Worm (Caenorhabditis elegans) whole organism, L3 larva: Measurements from ENCODE around the gene C12D8.9.

Source experiments
- aly-2 ChIP-seq: fragments of 150-350 bp; optimal IDR thresholded peaks from 2 replicates; lab custom pipeline; 2014; ENCODE audit warnings: missing biosample characterization, missing genetic modification characterization
- ama-1 ChIP-seq: fragments of 150-350 bp; optimal IDR thresholded peaks from 2 replicates; lab custom pipeline; 2018
- ceh-16 ChIP-seq: sonication (generic microtip); optimal IDR thresholded peaks from 2 replicates; lab custom pipeline; 2017; ENCODE audit warnings: missing biosample characterization, missing genetic modification characterization
- ceh-28 ChIP-seq: fragments of 150-350 bp; optimal IDR thresholded peaks from 2 replicates; lab custom pipeline; 2014; ENCODE audit warnings: missing biosample characterization, missing genetic modification reagents, missing genetic modification characterization
- daf-12 ChIP-seq: fragments of 150-350 bp; optimal IDR thresholded peaks from 2 replicates; lab custom pipeline; 2014; ENCODE audit warnings: missing biosample characterization, missing genetic modification reagents, missing genetic modification characterization
- elt-2 ChIP-seq: sonication (generic microtip); optimal IDR thresholded peaks from 2 replicates; lab custom pipeline; 2016; ENCODE audit warnings: missing genetic modification reagents, mild to moderate bottlenecking, missing genetic modification characterization, missing compliant biosample characterization
- fkh-10 ChIP-seq: sonication (generic microtip); optimal IDR thresholded peaks from 2 replicates; lab custom pipeline; 2017; ENCODE audit warnings: missing biosample characterization, missing genetic modification reagents, missing genetic modification characterization
- fkh-2 ChIP-seq: fragments of 150-350 bp; optimal IDR thresholded peaks from 2 replicates; lab custom pipeline; 2014; ENCODE audit warnings: missing biosample characterization, missing genetic modification reagents, missing genetic modification characterization
- hmg-11 ChIP-seq: sonication (generic microtip); optimal IDR thresholded peaks from 2 replicates; lab custom pipeline; 2016; ENCODE audit warnings: missing genetic modification characterization, missing compliant biosample characterization
- jun-1 ChIP-seq: fragments of 150-350 bp; optimal IDR thresholded peaks from 2 replicates; lab custom pipeline; 2014; ENCODE audit warnings: missing biosample characterization, missing genetic modification reagents, missing genetic modification characterization
- lin-39 ChIP-seq: fragments of 150-350 bp; optimal IDR thresholded peaks from 2 replicates; lab custom pipeline; 2018; ENCODE audit warnings: missing biosample characterization, missing genetic modification reagents, missing genetic modification characterization
- lsy-12 ChIP-seq: sonication (generic microtip); optimal IDR thresholded peaks from 2 replicates; lab custom pipeline; 2016; ENCODE audit warnings: mild to moderate bottlenecking, missing genetic modification characterization, missing compliant biosample characterization
- nfya-1 ChIP-seq: sonication (generic microtip); optimal IDR thresholded peaks from 2 replicates; lab custom pipeline; 2017; ENCODE audit warnings: missing genetic modification characterization, mild to moderate bottlenecking, missing compliant biosample characterization, antibody characterized with exemption, moderate library complexity; ENCODE audit not compliant: insufficient read depth
- nhr-12 ChIP-seq: fragments of 150-350 bp; optimal IDR thresholded peaks from 2 replicates; lab custom pipeline; 2014; ENCODE audit warnings: missing biosample characterization, missing genetic modification characterization
- nhr-23 ChIP-seq: fragments of 150-350 bp; optimal IDR thresholded peaks from 2 replicates; lab custom pipeline; 2014; ENCODE audit warnings: missing biosample characterization, missing genetic modification reagents, missing genetic modification characterization
- nhr-237 ChIP-seq: fragments of 150-350 bp; optimal IDR thresholded peaks from 2 replicates; lab custom pipeline; 2014; ENCODE audit warnings: missing biosample characterization, missing genetic modification characterization
- nhr-25 ChIP-seq: sonication (generic microtip); optimal IDR thresholded peaks from 2 replicates; lab custom pipeline; 2017; ENCODE audit warnings: missing biosample characterization, missing genetic modification characterization
- nhr-43 ChIP-seq: sonication (generic microtip); optimal IDR thresholded peaks from 2 replicates; lab custom pipeline; 2016; ENCODE audit warnings: mild to moderate bottlenecking, missing genetic modification characterization, missing compliant biosample characterization; ENCODE audit not compliant: poor library complexity, severe bottlenecking
- nhr-76 ChIP-seq: fragments of 150-350 bp; sonication (generic microtip); optimal IDR thresholded peaks from 5 replicates; lab custom pipeline; 2014; ENCODE audit warnings: missing biosample characterization, missing genetic modification characterization
- nhr-77 ChIP-seq: fragments of 150-350 bp; optimal IDR thresholded peaks from 2 replicates; lab custom pipeline; 2014; ENCODE audit warnings: missing biosample characterization, missing genetic modification characterization
- pha-4 ChIP-seq: fragments of 150-350 bp; optimal IDR thresholded peaks from 2 replicates; lab custom pipeline; 2014; ENCODE audit warnings: missing biosample characterization, missing genetic modification reagents, missing genetic modification characterization
- pqm-1 ChIP-seq: fragments of 150-350 bp; optimal IDR thresholded peaks from 2 replicates; lab custom pipeline; 2017; ENCODE audit warnings: missing biosample characterization, missing genetic modification characterization, inconsistent platforms
- sea-2 ChIP-seq: fragments of 150-350 bp; sonication (generic microtip); optimal IDR thresholded peaks from 4 replicates; lab custom pipeline; 2014; ENCODE audit warnings: missing biosample characterization, missing genetic modification reagents, missing genetic modification characterization
- skn-1 ChIP-seq: fragments of 150-350 bp; optimal IDR thresholded peaks from 2 replicates; lab custom pipeline; 2014; ENCODE audit warnings: missing biosample characterization, missing genetic modification characterization
- snpc-4 ChIP-seq: fragments of 150-350 bp; optimal IDR thresholded peaks from 2 replicates; lab custom pipeline; 2014; ENCODE audit warnings: missing biosample characterization, missing genetic modification characterization
- tbx-2 ChIP-seq: sonication (generic microtip); optimal IDR thresholded peaks from 2 replicates; lab custom pipeline; 2016; ENCODE audit warnings: mild to moderate bottlenecking, missing genetic modification characterization, missing compliant biosample characterization
- zag-1 ChIP-seq: fragments of 150-350 bp; optimal IDR thresholded peaks from 2 replicates; lab custom pipeline; 2014; ENCODE audit warnings: missing biosample characterization, missing genetic modification characterization
- ztf-4 ChIP-seq: fragments of 150-350 bp; optimal IDR thresholded peaks from 2 replicates; lab custom pipeline; 2014; ENCODE audit warnings: missing biosample characterization, missing genetic modification characterization

The C12D8.9 gene

ce11 chrV:10228360-10228759 lies 14.6 kb downstream of the C12D8.9 start, which contains the start of gene fipr-4:
TSS of gene fipr-4 (minus strand) at chrV:10228460.
- no peak for TF ChIP-seq nhr-12
- peak; percentile 42 for TF ChIP-seq pha-4 (tag; lab: Kevin White, UChicago)

DNA sequence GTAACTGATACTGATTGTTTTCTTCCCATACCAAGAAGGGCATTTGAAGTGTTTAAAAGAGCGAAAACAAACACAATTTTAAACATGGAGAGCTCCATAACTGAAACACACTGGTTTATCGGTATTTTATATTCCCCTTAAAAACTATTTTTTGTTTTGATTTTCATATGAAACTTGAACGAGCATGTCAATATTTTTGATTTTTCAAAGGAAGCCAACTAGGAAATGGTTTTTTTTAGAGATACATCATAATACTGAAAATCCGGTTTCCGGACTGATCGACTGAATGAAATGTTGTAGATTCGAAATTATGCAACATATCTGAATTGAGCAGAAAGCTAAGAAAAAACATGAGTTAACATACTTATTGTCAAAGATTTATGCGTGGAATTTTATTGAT lies 15.7 kb downstream of the C12D8.9 start, which contains the start of gene ttr-19:
Gene ttr-19 (minus strand): TSS at position 101 of the 400 bp plus-strand sequence.
- TF ChIP-seq sea-2 (GFP tag; lab: Kevin White, UChicago): no peak
- TF ChIP-seq nhr-43 (tag; lab: Kevin White, UChicago): no peak
- no peak for TF ChIP-seq nhr-23 (tag; lab: Kevin White, UChicago)
- no peak for TF ChIP-seq hmg-11 (tag; lab: Kevin White, UChicago)
- TF ChIP-seq daf-12 (tag; lab: Kevin White, UChicago): no peak
- no peak for TF ChIP-seq elt-2 (tag; lab: Kevin White, UChicago)
- no peak for TF ChIP-seq pqm-1 (tag; lab: Kevin White, UChicago)

DNA sequence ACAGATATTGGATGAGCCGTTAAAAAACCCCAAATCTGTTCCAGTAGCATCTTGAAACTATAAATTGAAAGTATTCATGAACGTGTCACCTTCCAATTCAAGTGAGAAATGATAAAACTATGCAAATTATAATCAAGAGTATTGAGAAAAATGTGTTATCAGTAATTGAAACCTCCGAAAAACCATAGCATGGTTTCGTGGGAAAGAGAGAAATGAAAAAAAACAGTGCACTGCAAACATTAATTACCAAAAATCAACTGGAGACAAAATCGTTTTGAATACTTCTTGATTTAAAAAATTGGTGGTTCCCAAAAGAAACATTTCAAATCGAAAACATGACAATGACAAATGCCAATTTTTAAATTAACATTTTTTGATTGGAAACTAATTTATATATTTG lies 17.4 kb downstream of the C12D8.9 start, which contains the start of gene daf-36:
Gene daf-36 (minus strand): TSS at position 101 of the 400 bp plus-strand sequence.
- TF ChIP-seq fkh-10 (GFP tag; lab: Kevin White, UChicago) (no peak), nhr-76 (no peak), elt-2 (tag; lab: Kevin White, UChicago) (peak; percentile 28)

ce11 chrV:10224619-10225018 lies 18.4 kb downstream of the C12D8.9 start:
- peak; percentile 68 for TF ChIP-seq elt-2 (tag; lab: Kevin White, UChicago)
- no peak for TF ChIP-seq skn-1 (tag; lab: Kevin White, UChicago)
- TF ChIP-seq, all 47 proteins: peak for 1

DNA sequence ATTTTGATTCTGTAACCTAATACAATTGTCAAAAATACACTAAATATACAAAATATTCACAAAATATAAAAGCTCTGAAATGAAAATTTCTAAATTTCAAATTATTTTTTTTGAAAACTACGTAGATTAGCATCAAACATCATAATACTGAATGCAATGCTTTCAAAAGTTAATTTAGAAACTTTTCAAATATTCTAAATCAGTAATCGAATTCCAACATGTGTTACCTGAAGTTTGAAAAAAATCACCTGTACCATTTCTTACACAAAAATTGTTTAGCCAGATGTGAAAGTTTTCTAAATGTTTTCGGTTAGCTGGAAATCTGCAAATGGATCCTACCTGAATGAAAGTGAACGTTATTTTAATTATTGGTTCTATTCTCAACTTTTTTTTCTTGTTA lies 21.0 kb downstream of the C12D8.9 start, which contains the start of gene C12D8.20:
Gene C12D8.20 (plus strand): TSS at position 301 of the 400 bp plus-strand sequence.
- no peak for TF ChIP-seq nfya-1 (tag; lab: Kevin White, UChicago)
- no peak for TF ChIP-seq zag-1 (tag; lab: Kevin White, UChicago)
- TF ChIP-seq lsy-12: no peak
- TF ChIP-seq fkh-2 (tag; lab: Kevin White, UChicago): no peak
- TF ChIP-seq ceh-16 (tag; lab: Kevin White, UChicago): no peak

DNA sequence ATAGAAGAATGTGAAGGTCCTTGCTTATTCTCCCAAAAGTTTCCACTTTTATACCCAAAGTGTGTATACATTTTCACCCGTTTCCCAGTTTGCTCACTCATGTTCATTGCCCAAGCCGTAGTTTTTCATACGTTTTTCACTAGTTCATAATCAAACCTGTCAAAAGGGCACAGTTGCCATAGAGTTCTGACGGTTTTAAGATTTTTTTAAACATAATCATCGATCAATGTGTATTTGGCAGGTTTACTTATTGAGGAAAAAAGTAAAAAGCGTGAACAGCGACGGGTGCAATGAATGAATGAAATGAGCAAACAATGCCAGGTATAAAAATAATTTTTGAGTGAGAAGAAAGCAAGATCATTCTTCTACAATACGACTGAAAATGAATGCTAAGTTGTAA lies 21.7 kb downstream of the C12D8.9 start, which contains the start of the genes fipr-5 and fipr-9:
Gene fipr-5 (minus strand): TSS at position 101 of the 400 bp plus-strand sequence.
Gene fipr-9 (plus strand): TSS at position 346 of the 400 bp plus-strand sequence.
- TF ChIP-seq nhr-25 (no peak), ztf-4 (tag; lab: Kevin White, UChicago) (no peak), aly-2 (tag; lab: Kevin White, UChicago) (no peak), sea-2 (GFP tag; lab: Kevin White, UChicago) (no peak), nhr-43 (tag; lab: Kevin White, UChicago) (no peak), nhr-237 (tag; lab: Kevin White, UChicago) (no peak), fkh-2 (tag; lab: Kevin White, UChicago) (no peak), nhr-76 (no peak), ceh-28 (tag; lab: Kevin White, UChicago) (no peak), nhr-12 (no peak), fkh-10 (GFP tag; lab: Kevin White, UChicago) (no peak), zag-1 (tag; lab: Kevin White, UChicago) (no peak), lsy-12 (no peak)

DNA sequence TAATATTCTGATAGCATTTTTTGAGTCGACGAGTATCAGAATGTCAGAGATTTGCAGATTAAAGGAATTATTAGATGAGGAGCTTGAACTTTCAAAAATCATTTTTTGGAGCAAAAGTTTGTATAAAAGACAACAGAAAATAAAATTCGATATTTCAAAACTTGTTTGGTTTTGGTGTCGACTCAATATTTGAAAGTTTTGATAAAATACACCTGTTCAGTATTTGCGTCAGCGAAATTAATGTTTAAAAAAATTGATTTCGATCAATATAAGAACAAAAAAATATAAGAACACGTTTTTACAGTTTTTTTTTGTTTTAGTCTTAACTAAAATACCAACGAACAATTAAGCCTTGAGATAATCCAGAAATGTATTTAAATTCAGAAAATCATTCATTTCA lies 22.4 kb downstream of the C12D8.9 start, which contains the start of gene C12D8.13:
Gene C12D8.13 (minus strand): TSS at position 101 of the 400 bp plus-strand sequence.
- TF ChIP-seq daf-12 (tag; lab: Kevin White, UChicago) (no peak), snpc-4 (tag; lab: Kevin White, UChicago) (no peak), pha-4 (tag; lab: Kevin White, UChicago) (no peak), nhr-77 (no peak), nfya-1 (tag; lab: Kevin White, UChicago) (no peak), jun-1 (tag; lab: Kevin White, UChicago) (no peak), ama-1 (no peak), nhr-25 (no peak), nhr-12 (no peak), pqm-1 (tag; lab: Kevin White, UChicago) (no peak), lin-39 (no peak), ceh-16 (tag; lab: Kevin White, UChicago) (no peak), tbx-2 (tag; lab: Kevin White, UChicago) (no peak), nhr-43 (tag; lab: Kevin White, UChicago) (no peak)
